Fruit fly (Drosophila melanogaster) whole organism: ENCODE results near the gene Tet.

Experiments used
- pan ChIP-seq: fragments of >200 bp; optimal IDR thresholded peaks from 2 replicates; lab custom pipeline; 2017
- psq ChIP-seq: fragments of >200 bp; optimal IDR thresholded peaks from 2 replicates; lab custom pipeline; 2017
- usp ChIP-seq: fragments of >200 bp; optimal IDR thresholded peaks from 2 replicates; lab custom pipeline; 2017; ENCODE audit warnings: missing biosample characterization, missing genetic modification characterization, mixed read lengths

- TF ChIP-seq pan (lab: Kevin White, UChicago) (no peak), psq (no peak), usp (GFP tag; lab: Kevin White, UChicago) (no peak)
Observed at dm6 chr3L:2918628-2919027, 39.7 kb upstream of the Tet start.
